Fruit fly (Drosophila melanogaster) whole organism, prepupa: ENCODE data around the gene ssp6.

Source experiments
- CG10631 ChIP-seq: fragments of 200-800 bp; sonication (Bioruptor generic); optimal IDR thresholded peaks from 2 replicates; lab custom pipeline; 2016; ENCODE audit warnings: missing biosample characterization, missing genetic modification characterization
- CG10669 ChIP-seq: fragments of 200-800 bp; sonication (Bioruptor generic); optimal IDR thresholded peaks from 3 replicates; lab custom pipeline; 2018; ENCODE audit warnings: missing biosample characterization, mild to moderate bottlenecking, missing genetic modification characterization, moderate library complexity
- CG11294 ChIP-seq: fragments of 200-800 bp; sonication (Bioruptor generic); IDR thresholded peaks from 2 replicates; pipeline ENCODE4 v1.3.6; 2022; ENCODE audit warnings: missing biosample characterization, missing genetic modification characterization
- CG15336 ChIP-seq: fragments of 200-800 bp; sonication (Bioruptor generic); IDR thresholded peaks from 2 replicates; pipeline ENCODE4 v1.3.6; 2022; ENCODE audit warnings: missing biosample characterization, missing genetic modification characterization
- CG1621 ChIP-seq: fragments of 200-800 bp; sonication (Bioruptor generic); optimal IDR thresholded peaks from 3 replicates; lab custom pipeline; 2018; ENCODE audit warnings: missing biosample characterization, mild to moderate bottlenecking, missing genetic modification characterization
- CG16779 ChIP-seq: fragments of 200-800 bp; sonication (Bioruptor generic); optimal IDR thresholded peaks from 3 replicates; lab custom pipeline; 2017; ENCODE audit warnings: missing biosample characterization, mild to moderate bottlenecking, missing genetic modification characterization
- CG31627 ChIP-seq: fragments of 200-800 bp; sonication (Bioruptor generic); optimal IDR thresholded peaks from 3 replicates; lab custom pipeline; 2016; ENCODE audit warnings: missing biosample characterization, missing genetic modification characterization
- CG32006 ChIP-seq: fragments of 200-800 bp; sonication (Bioruptor generic); optimal IDR thresholded peaks from 3 replicates; lab custom pipeline; 2017; ENCODE audit warnings: missing biosample characterization, mild to moderate bottlenecking, missing genetic modification characterization
- CG34406 ChIP-seq: fragments of 200-800 bp; sonication (Bioruptor generic); optimal IDR thresholded peaks from 3 replicates; lab custom pipeline; 2016; ENCODE audit warnings: missing biosample characterization, missing genetic modification characterization
- CG3919 ChIP-seq: fragments of 200-800 bp; sonication (Bioruptor generic); optimal IDR thresholded peaks from 3 replicates; lab custom pipeline; 2016; ENCODE audit warnings: missing biosample characterization, missing genetic modification characterization
- CG4318 ChIP-seq: fragments of 200-800 bp; sonication (Bioruptor generic); optimal IDR thresholded peaks from 3 replicates; lab custom pipeline; 2017; ENCODE audit warnings: missing biosample characterization, mild to moderate bottlenecking, missing genetic modification characterization
- CG6276 ChIP-seq: fragments of 200-800 bp; sonication (Bioruptor generic); optimal IDR thresholded peaks from 2 replicates; lab custom pipeline; 2017; ENCODE audit warnings: missing biosample characterization, mild to moderate bottlenecking, missing genetic modification characterization
- CG6792 ChIP-seq: fragments of 200-800 bp; sonication (Bioruptor generic); optimal IDR thresholded peaks from 3 replicates; lab custom pipeline; 2016; ENCODE audit warnings: missing biosample characterization, missing genetic modification characterization
- CG6808 ChIP-seq: fragments of 200-800 bp; sonication (Bioruptor generic); optimal IDR thresholded peaks from 3 replicates; lab custom pipeline; 2017; ENCODE audit warnings: missing biosample characterization, missing genetic modification characterization, mild to moderate bottlenecking, moderate library complexity, missing genetic modification reagents
- CG6854 ChIP-seq: fragments of 200-800 bp; sonication (Bioruptor generic); optimal IDR thresholded peaks from 2 replicates; lab custom pipeline; 2017; ENCODE audit warnings: missing biosample characterization, mild to moderate bottlenecking, missing genetic modification characterization
- CG8119 ChIP-seq: fragments of 200-800 bp; sonication (Bioruptor generic); IDR thresholded peaks from 3 replicates; pipeline ENCODE4 v1.3.6; 2022; ENCODE audit warnings: missing biosample characterization, missing genetic modification characterization
- CG8632 ChIP-seq: fragments of 200-800 bp; sonication (Bioruptor generic); optimal IDR thresholded peaks from 3 replicates; lab custom pipeline; 2016; ENCODE audit warnings: missing biosample characterization, missing genetic modification characterization
- CG9139 ChIP-seq: fragments of 200-800 bp; sonication (Bioruptor generic); optimal IDR thresholded peaks from 3 replicates; lab custom pipeline; 2017; ENCODE audit warnings: missing biosample characterization, mild to moderate bottlenecking, missing genetic modification characterization
- Eip75B ChIP-seq: fragments of 200-800 bp; sonication (Bioruptor generic); optimal IDR thresholded peaks from 3 replicates; lab custom pipeline; 2016; ENCODE audit warnings: missing biosample characterization, missing genetic modification characterization
- Eip78C ChIP-seq: fragments of 200-800 bp; sonication (Bioruptor generic); peaks from one replicate; lab custom pipeline; 2016; ENCODE audit warnings: missing biosample characterization, missing genetic modification characterization
- Eip93F ChIP-seq: fragments of 200-800 bp; sonication (Bioruptor generic); optimal IDR thresholded peaks from 2 replicates; lab custom pipeline; 2016; ENCODE audit warnings: missing biosample characterization, mild to moderate bottlenecking, missing genetic modification characterization
- Ets21C ChIP-seq: fragments of 200-800 bp; sonication (Bioruptor generic); optimal IDR thresholded peaks from 3 replicates; lab custom pipeline; 2016; ENCODE audit warnings: missing biosample characterization, missing genetic modification characterization
- Gug ChIP-seq: fragments of 200-800 bp; sonication (Bioruptor generic); IDR thresholded peaks from 2 replicates; pipeline ENCODE4 v1.3.6; 2022; ENCODE audit warnings: missing biosample characterization, missing genetic modification characterization
- Hr38 ChIP-seq: sonication (Bioruptor generic); optimal IDR thresholded peaks from 2 replicates; lab custom pipeline; 2016; ENCODE audit warnings: missing biosample characterization, missing genetic modification characterization
- Hr39 ChIP-seq: fragments of 200-800 bp; sonication (Bioruptor generic); optimal IDR thresholded peaks from 2 replicates; lab custom pipeline; 2016; ENCODE audit warnings: missing biosample characterization, missing genetic modification characterization
- Hr4 ChIP-seq: fragments of 200-800 bp; sonication (Bioruptor generic); optimal IDR thresholded peaks from 3 replicates; lab custom pipeline; 2016; ENCODE audit warnings: missing biosample characterization, missing genetic modification characterization
- Met ChIP-seq: fragments of 200-800 bp; sonication (Bioruptor generic); optimal IDR thresholded peaks from 3 replicates; lab custom pipeline; 2016; ENCODE audit warnings: missing biosample characterization, missing genetic modification characterization
- OdsH ChIP-seq: fragments of 200-800 bp; sonication (Bioruptor generic); optimal IDR thresholded peaks from 3 replicates; lab custom pipeline; 2016; ENCODE audit warnings: missing biosample characterization, missing genetic modification characterization
- Sox102F ChIP-seq: fragments of 200-800 bp; sonication (Bioruptor generic); optimal IDR thresholded peaks from 2 replicates; lab custom pipeline; 2016; ENCODE audit warnings: missing biosample characterization, mild to moderate bottlenecking, missing genetic modification characterization
- Sox14 ChIP-seq: fragments of 200-800 bp; sonication (Bioruptor generic); optimal IDR thresholded peaks from 3 replicates; lab custom pipeline; 2016; ENCODE audit warnings: missing biosample characterization, missing genetic modification characterization
- Sox15 ChIP-seq: fragments of 200-800 bp; sonication (Bioruptor generic); optimal IDR thresholded peaks from 3 replicates; lab custom pipeline; 2016; ENCODE audit warnings: missing biosample characterization, missing genetic modification characterization
- achi ChIP-seq: fragments of 200-800 bp; sonication (Bioruptor generic); optimal IDR thresholded peaks from 3 replicates; lab custom pipeline; 2016; ENCODE audit warnings: missing biosample characterization, missing genetic modification characterization
- acj6 ChIP-seq: fragments of 200-800 bp; sonication (Bioruptor generic); optimal IDR thresholded peaks from 3 replicates; lab custom pipeline; 2016; ENCODE audit warnings: missing biosample characterization, missing genetic modification characterization
- eg ChIP-seq: fragments of 200-800 bp; sonication (Bioruptor generic); IDR thresholded peaks from 3 replicates; pipeline ENCODE4 v1.3.6; 2022; ENCODE audit warnings: missing biosample characterization, missing genetic modification characterization
- fd85E ChIP-seq: fragments of 200-800 bp; sonication (Bioruptor generic); optimal IDR thresholded peaks from 3 replicates; lab custom pipeline; 2016; ENCODE audit warnings: missing biosample characterization, missing genetic modification characterization
- fkh ChIP-seq: fragments of 200-800 bp; sonication (Bioruptor generic); optimal IDR thresholded peaks from 3 replicates; lab custom pipeline; 2017; ENCODE audit warnings: missing biosample characterization, mild to moderate bottlenecking, missing genetic modification characterization, moderate library complexity
- lz ChIP-seq: fragments of 200-800 bp; sonication (Bioruptor generic); optimal IDR thresholded peaks from 3 replicates; lab custom pipeline; 2016; ENCODE audit warnings: missing biosample characterization, missing genetic modification characterization
- net ChIP-seq: fragments of 200-800 bp; sonication (Bioruptor generic); optimal IDR thresholded peaks from 3 replicates; lab custom pipeline; 2016; ENCODE audit warnings: missing biosample characterization, missing genetic modification characterization
- pdm3 ChIP-seq: fragments of 200-800 bp; sonication (Bioruptor generic); optimal IDR thresholded peaks from 3 replicates; lab custom pipeline; 2016; ENCODE audit warnings: missing biosample characterization, missing genetic modification characterization
- salr ChIP-seq, 2 experiments: fragments of 200-800 bp; sonication (Bioruptor generic); optimal IDR thresholded peaks; 3 replicates each; lab custom pipeline; 2016 to 2018; ENCODE audit warnings: missing biosample characterization in 2 of 2, missing genetic modification characterization in 2 of 2, mild to moderate bottlenecking in 1 of 2
- spab ChIP-seq: fragments of 200-800 bp; sonication (Bioruptor generic); optimal IDR thresholded peaks from 2 replicates; lab custom pipeline; 2017; ENCODE audit warnings: missing biosample characterization, mild to moderate bottlenecking, missing genetic modification characterization, missing genetic modification reagents

The ssp6 gene

dm6 chr3L:6085157-6085556, 8.6 kb downstream of the ssp6 start (continued):
- TF ChIP-seq Sox102F (peak; percentile 26), Eip75B (GFP tag; lab: Kevin White, UChicago) (no peak), CG3919 (GFP tag; lab: Kevin White, UChicago) (peak; percentile 41), pdm3 (GFP tag; lab: Kevin White, UChicago) (peak; percentile 23), eg (GFP tag; lab: Robert Waterston, UW) (peak; percentile 62; the same call in 1 of the 3 replicates), CG6808 (no peak), Sox14 (GFP tag; lab: Kevin White, UChicago) (peak; percentile 41), CG6792 (GFP tag; lab: Kevin White, UChicago) (peak; percentile 55), Ets21C (GFP tag; lab: Kevin White, UChicago) (no peak), net (GFP tag; lab: Kevin White, UChicago) (peak; percentile 68), achi (peak; percentile 83), fd85E (GFP tag; lab: Kevin White, UChicago) (no peak), CG10669 (GFP tag; lab: Kevin White, UChicago) (peak; percentile 5), CG6854 (GFP tag; lab: Kevin White, UChicago) (no peak), CG34406 (GFP tag; lab: Kevin White, UChicago) (peak; percentile 68), CG16779 (tag; lab: Kevin White, UChicago) (peak; percentile 6), fkh (GFP tag; lab: Kevin White, UChicago) (no peak), Hr38 (GFP tag; lab: Kevin White, UChicago) (no peak), lz (peak; percentile 8), Hr39 (peak; percentile 7), spab (GFP tag; lab: Kevin White, UChicago) (peak; percentile 46), Eip93F (no peak), CG15336 (peak; percentile 77), salr (GFP tag; optimal IDR thresholded peaks at IDR 0.05; lab: Kevin White, UChicago) (peak in 1 of 2 experiments; percentile 73), CG6276 (GFP tag; lab: Kevin White, UChicago) (peak; percentile 45), CG11294 (no peak), CG9139 (GFP tag; lab: Kevin White, UChicago) (no peak), CG1621 (tag; lab: Kevin White, UChicago) (no peak)

DNA sequence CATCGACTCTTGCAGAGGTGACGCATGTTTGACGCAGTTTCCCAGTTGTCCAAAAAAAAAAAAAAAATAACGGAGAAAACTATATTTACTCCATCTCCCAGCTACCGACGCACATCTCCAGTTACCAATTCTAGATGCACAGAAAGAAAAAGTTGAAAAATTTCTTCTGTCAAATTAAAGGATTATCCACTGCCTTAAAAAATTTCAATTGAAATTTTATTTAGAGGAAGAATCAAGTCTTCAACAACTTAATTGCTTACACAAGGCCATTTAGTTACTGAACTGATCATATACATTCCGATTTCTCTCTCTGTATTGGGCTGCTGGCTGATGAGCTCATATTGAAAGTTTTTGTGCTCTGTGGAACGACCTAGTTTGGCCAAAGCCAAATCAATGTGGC, 9.5 kb downstream of the ssp6 start:
- TF ChIP-seq Hr39, result peak; percentile 2
- TF ChIP-seq Hr38 (GFP tag; lab: Kevin White, UChicago), result no peak
- peak; percentile 58 for TF ChIP-seq CG32006 (GFP tag; lab: Kevin White, UChicago)
- TF ChIP-seq CG4318 (GFP tag; lab: Kevin White, UChicago), result peak; percentile 6
- no peak for TF ChIP-seq Eip75B (GFP tag; lab: Kevin White, UChicago)
- peak; percentile 48 for TF ChIP-seq CG15336
- peak; percentile 41 for TF ChIP-seq Hr4 (GFP tag; lab: Kevin White, UChicago)
- TF ChIP-seq Eip78C, result peak; percentile 49
- TF ChIP-seq spab (GFP tag; lab: Kevin White, UChicago), result no peak
- no peak for TF ChIP-seq CG31627 (GFP tag; lab: Kevin White, UChicago)
- TF ChIP-seq Met (GFP tag; lab: Kevin White, UChicago), result peak; percentile 20
- peak; percentile 40 for TF ChIP-seq acj6
- TF ChIP-seq pdm3 (GFP tag; lab: Kevin White, UChicago), result peak; percentile 40
- TF ChIP-seq CG8632 (GFP tag; lab: Kevin White, UChicago), result no peak
- TF ChIP-seq OdsH (GFP tag; lab: Kevin White, UChicago), result peak; percentile 37
- peak; percentile 36 for TF ChIP-seq CG10631 (GFP tag; lab: Kevin White, UChicago)
- TF ChIP-seq eg (GFP tag; lab: Robert Waterston, UW), result peak; percentile 50; the same call in 1 of the 3 replicates
- peak; percentile 23 for TF ChIP-seq achi
- 0 out of 3 replicates have a peak, but pooled peaks have one; percentile 26 for TF ChIP-seq CG8119 (GFP tag; lab: Robert Waterston, UW)

DNA sequence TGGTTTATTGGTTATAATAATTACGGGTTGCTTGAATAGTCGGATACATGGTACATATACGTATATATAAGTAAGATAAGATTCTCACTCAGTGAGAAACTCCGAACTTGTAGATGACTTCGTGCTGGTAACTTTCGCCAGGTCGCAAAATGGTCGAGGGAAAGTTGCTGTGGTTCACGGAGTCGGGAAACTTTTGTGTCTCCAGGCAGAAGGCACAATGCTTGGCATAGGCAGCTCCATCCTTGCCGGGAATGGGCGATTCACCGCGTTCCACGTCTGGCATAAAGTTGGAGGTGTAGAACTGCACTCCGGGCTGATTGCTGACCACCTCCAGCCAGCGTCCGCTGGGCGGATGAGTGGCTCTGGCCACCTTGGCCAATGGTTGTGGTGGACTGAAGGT, 16.7 kb downstream of the ssp6 start, which contains the start of gene CG10469:
Gene CG10469, minus strand, starts transcription at position 101 of the 400 bp plus-strand sequence.
- no peak for TF ChIP-seq Gug (GFP tag; lab: Robert Waterston, UW)
- TF ChIP-seq CG6276 (GFP tag; lab: Kevin White, UChicago), result no peak
- no peak for TF ChIP-seq Sox15 (GFP tag; lab: Kevin White, UChicago)
